Fruit fly (Drosophila melanogaster) whole organism, embryonic: Measurements from ENCODE around the gene CG12206.
A peak's percentile ranks its signal among the peaks of the same experiment; 100 is the strongest.

Source experiments
- B-H1 ChIP-seq: fragments of 200-800 bp; sonication (Bioruptor generic); IDR thresholded peaks from 3 replicates; pipeline ENCODE4 v1.3.6; 2022; ENCODE audit warnings: missing biosample characterization, missing genetic modification characterization
- Blimp-1 ChIP-seq: fragments of 200-800 bp; sonication (Bioruptor generic); optimal IDR thresholded peaks from 3 replicates; lab custom pipeline; 2018; ENCODE audit warnings: missing biosample characterization, missing genetic modification characterization, mild to moderate bottlenecking, moderate library complexity, missing genetic modification reagents
- CG10147 ChIP-seq: fragments of 200-800 bp; sonication (Bioruptor generic); optimal IDR thresholded peaks from 2 replicates; lab custom pipeline; 2019; ENCODE audit warnings: missing biosample characterization, mild to moderate bottlenecking, missing genetic modification characterization, moderate library complexity
- CG10366 ChIP-seq: fragments of 200-800 bp; sonication (Bioruptor generic); IDR thresholded peaks from 2 replicates; pipeline ENCODE4 v1.3.6; 2022; ENCODE audit warnings: missing biosample characterization, missing genetic modification characterization
- CG10565 ChIP-seq: fragments of 200-800 bp; sonication (Bioruptor generic); optimal IDR thresholded peaks from 3 replicates; lab custom pipeline; 2016; ENCODE audit warnings: missing biosample characterization, mild to moderate bottlenecking, missing genetic modification characterization
- CG11504 ChIP-seq: fragments of 200-800 bp; sonication (Bioruptor generic); optimal IDR thresholded peaks from 3 replicates; lab custom pipeline; 2019; ENCODE audit warnings: missing biosample characterization, mild to moderate bottlenecking, missing genetic modification characterization, moderate library complexity
- CG12744 ChIP-seq: fragments of 200-800 bp; sonication (Bioruptor generic); optimal IDR thresholded peaks from 2 replicates; lab custom pipeline; 2016; ENCODE audit warnings: missing biosample characterization, missing genetic modification characterization
- CG13123 ChIP-seq: fragments of 200-800 bp; sonication (Bioruptor generic); optimal IDR thresholded peaks from 2 replicates; lab custom pipeline; 2016; ENCODE audit warnings: missing biosample characterization, missing genetic modification characterization
- CG14860 ChIP-seq: fragments of 200-800 bp; sonication (Bioruptor generic); IDR thresholded peaks from 3 replicates; pipeline ENCODE4 v1.3.6; 2022; ENCODE audit warnings: missing biosample characterization, missing genetic modification characterization; ENCODE audit not compliant: partially characterized antibody
- CG15011 ChIP-seq: fragments of 200-800 bp; sonication (Bioruptor generic); optimal IDR thresholded peaks from 3 replicates; lab custom pipeline; 2018; ENCODE audit warnings: missing biosample characterization, mild to moderate bottlenecking, missing genetic modification characterization
- CG16779 ChIP-seq: fragments of 200-800 bp; sonication (Bioruptor generic); IDR thresholded peaks from 2 replicates; pipeline ENCODE4 v1.3.6; 2022; ENCODE audit warnings: missing biosample characterization, missing genetic modification characterization
- CG16815 ChIP-seq: fragments of 200-800 bp; sonication (Bioruptor generic); optimal IDR thresholded peaks from 3 replicates; lab custom pipeline; 2017; ENCODE audit warnings: missing biosample characterization, mild to moderate bottlenecking, missing genetic modification characterization
- CG17186 ChIP-seq: fragments of 200-800 bp; sonication (Bioruptor generic); optimal IDR thresholded peaks from 3 replicates; lab custom pipeline; 2017; ENCODE audit warnings: missing biosample characterization, missing genetic modification reagents, missing genetic modification characterization
- CG17802 ChIP-seq: fragments of 200-800 bp; sonication (Bioruptor generic); optimal IDR thresholded peaks from 2 replicates; lab custom pipeline; 2018; ENCODE audit warnings: missing biosample characterization, mild to moderate bottlenecking, missing genetic modification characterization, moderate library complexity
- CG18599 ChIP-seq: fragments of 200-800 bp; sonication (Bioruptor generic); optimal IDR thresholded peaks from 3 replicates; lab custom pipeline; 2017; ENCODE audit warnings: missing biosample characterization, missing genetic modification characterization, mild to moderate bottlenecking, moderate library complexity, missing genetic modification reagents
- CG2875 ChIP-seq: fragments of 200-800 bp; sonication (Bioruptor generic); optimal IDR thresholded peaks from 2 replicates; lab custom pipeline; 2017; ENCODE audit warnings: missing biosample characterization, mild to moderate bottlenecking, missing genetic modification characterization, missing genetic modification reagents
- CG3838 ChIP-seq: fragments of 200-800 bp; sonication (Bioruptor generic); optimal IDR thresholded peaks from 3 replicates; lab custom pipeline; 2016; ENCODE audit warnings: missing biosample characterization, missing genetic modification characterization
- CG4328 ChIP-seq: fragments of 200-800 bp; sonication (Bioruptor generic); optimal IDR thresholded peaks from 3 replicates; lab custom pipeline; 2017; ENCODE audit warnings: missing biosample characterization, missing genetic modification reagents, missing genetic modification characterization
- CG4617 ChIP-seq: fragments of 200-800 bp; sonication (Bioruptor generic); optimal IDR thresholded peaks from 3 replicates; lab custom pipeline; 2016; ENCODE audit warnings: missing biosample characterization, missing genetic modification characterization, borderline replicate concordance
- CG6254 ChIP-seq: fragments of 200-800 bp; sonication (Bioruptor generic); optimal IDR thresholded peaks from 3 replicates; lab custom pipeline; 2017; ENCODE audit warnings: mild to moderate bottlenecking, missing biosample characterization, missing genetic modification reagents, missing genetic modification characterization
- CG6654 ChIP-seq: fragments of 200-800 bp; sonication (Bioruptor generic); optimal IDR thresholded peaks from 2 replicates; lab custom pipeline; 2017; ENCODE audit warnings: missing biosample characterization, mild to moderate bottlenecking, missing genetic modification characterization
- CG6813 ChIP-seq: fragments of 200-800 bp; sonication (Bioruptor generic); optimal IDR thresholded peaks from 2 replicates; lab custom pipeline; 2017; ENCODE audit warnings: missing biosample characterization, missing genetic modification characterization, mild to moderate bottlenecking, moderate library complexity, missing genetic modification reagents
- CG8089 ChIP-seq: fragments of 200-800 bp; sonication (Bioruptor generic); optimal IDR thresholded peaks from 3 replicates; lab custom pipeline; 2016; ENCODE audit warnings: missing biosample characterization, missing genetic modification characterization
- CG8924 ChIP-seq: fragments of 200-800 bp; optimal IDR thresholded peaks from 3 replicates; lab custom pipeline; 2019; ENCODE audit warnings: missing biosample characterization, mild to moderate bottlenecking, missing genetic modification characterization, moderate library complexity
- D19B ChIP-seq: fragments of 200-800 bp; sonication (Bioruptor generic); optimal IDR thresholded peaks from 2 replicates; lab custom pipeline; 2017; ENCODE audit warnings: missing biosample characterization, mild to moderate bottlenecking, missing genetic modification characterization
- Dip2 ChIP-seq: fragments of 200-800 bp; sonication (Bioruptor generic); IDR thresholded peaks from 2 replicates; pipeline ENCODE4 v1.3.6; 2022; ENCODE audit warnings: missing biosample characterization, missing genetic modification characterization
- Dll ChIP-seq: fragments of 200-800 bp; sonication (Bioruptor generic); IDR thresholded peaks from 4 replicates; pipeline ENCODE4 v1.3.6; 2022; ENCODE audit warnings: missing biosample characterization, missing genetic modification characterization; ENCODE audit not compliant: partially characterized antibody
- GATAe ChIP-seq: fragments of 200-800 bp; sonication (Bioruptor generic); conservative IDR thresholded peaks from 2 replicates; pipeline ENCODE4 v1.3.6; 2022; ENCODE audit warnings: missing biosample characterization, missing genetic modification characterization
- HLH3B ChIP-seq: fragments of 200-800 bp; sonication (Bioruptor generic); IDR thresholded peaks from 2 replicates; pipeline ENCODE4 v1.3.6; 2022; ENCODE audit warnings: missing biosample characterization, missing genetic modification characterization
- HLHmδ ChIP-seq: fragments of 200-800 bp; sonication (Bioruptor generic); optimal IDR thresholded peaks from 2 replicates; lab custom pipeline; 2018; ENCODE audit warnings: missing biosample characterization, mild to moderate bottlenecking, missing genetic modification characterization, moderate library complexity
- Myb ChIP-seq: fragments of 200-800 bp; sonication (Bioruptor generic); optimal IDR thresholded peaks from 2 replicates; lab custom pipeline; 2016; ENCODE audit warnings: missing biosample characterization, missing genetic modification characterization
- Nf-YA ChIP-seq: fragments of 200-800 bp; sonication (Bioruptor generic); IDR thresholded peaks from 2 replicates; pipeline ENCODE4 v1.3.6; 2022; ENCODE audit warnings: missing biosample characterization, missing genetic modification characterization
- Nf-YB ChIP-seq: fragments of 200-800 bp; sonication (Bioruptor generic); optimal IDR thresholded peaks from 3 replicates; lab custom pipeline; 2019; ENCODE audit warnings: missing biosample characterization, mild to moderate bottlenecking, missing genetic modification characterization, moderate library complexity
- Scr ChIP-seq: fragments of 200-800 bp; sonication (Bioruptor generic); IDR thresholded peaks from 2 replicates; pipeline ENCODE4 v1.3.6; 2022; ENCODE audit warnings: missing biosample characterization, missing genetic modification characterization; ENCODE audit not compliant: partially characterized antibody
- Sin3A ChIP-seq: fragments of >200 bp; optimal IDR thresholded peaks from 2 replicates; lab custom pipeline; 2018
- Six4 ChIP-seq: fragments of 200-800 bp; sonication (Bioruptor generic); optimal IDR thresholded peaks from 2 replicates; lab custom pipeline; 2016; ENCODE audit warnings: missing biosample characterization, missing genetic modification characterization
- YL-1 ChIP-seq: fragments of 200-800 bp; sonication (Bioruptor generic); optimal IDR thresholded peaks from 3 replicates; lab custom pipeline; 2017; ENCODE audit warnings: missing biosample characterization, mild to moderate bottlenecking, missing genetic modification characterization
- ara ChIP-seq: fragments of 200-800 bp; sonication (Bioruptor generic); IDR thresholded peaks from 2 replicates; pipeline ENCODE4 v1.3.6; 2022; ENCODE audit warnings: missing biosample characterization, missing genetic modification characterization
- bowl ChIP-seq: fragments of 200-800 bp; sonication (Bioruptor generic); IDR thresholded peaks from 2 replicates; pipeline ENCODE4 v1.3.6; 2022; ENCODE audit warnings: missing biosample characterization, missing genetic modification characterization
- chif ChIP-seq, 2 experiments: fragments of 200-800 bp; sonication (Bioruptor generic); optimal IDR thresholded peaks; 3 replicates each; lab custom pipeline; 2016; ENCODE audit warnings: missing biosample characterization in 2 of 2, missing genetic modification characterization in 2 of 2
- chm ChIP-seq: fragments of 200-800 bp; sonication (Bioruptor generic); IDR thresholded peaks from 2 replicates; pipeline ENCODE4 v1.3.6; 2022; ENCODE audit warnings: missing biosample characterization, missing genetic modification characterization
- emc ChIP-seq: fragments of 200-800 bp; sonication (Bioruptor generic); optimal IDR thresholded peaks from 2 replicates; lab custom pipeline; 2016; ENCODE audit warnings: missing biosample characterization, missing genetic modification characterization
- fd102C ChIP-seq: fragments of 200-800 bp; sonication (Bioruptor generic); optimal IDR thresholded peaks from 2 replicates; lab custom pipeline; 2018; ENCODE audit warnings: missing biosample characterization, mild to moderate bottlenecking, missing genetic modification characterization, moderate library complexity
- gce ChIP-seq: fragments of 200-800 bp; sonication (Bioruptor generic); IDR thresholded peaks from 3 replicates; pipeline ENCODE4 v1.3.6; 2022; ENCODE audit warnings: missing biosample characterization, missing genetic modification characterization
- lbe ChIP-seq: fragments of 200-800 bp; sonication (Bioruptor generic); optimal IDR thresholded peaks from 2 replicates; lab custom pipeline; 2016; ENCODE audit warnings: missing biosample characterization, mild to moderate bottlenecking, missing genetic modification characterization
- pan ChIP-seq, 4 experiments: fragments of >200 bp in 3 of 4; fragments of 200-800 bp in 1 of 4; sonication (Bioruptor generic) in 1 of 4; optimal IDR thresholded peaks in 3 of 4; IDR thresholded peaks in 1 of 4; 2 replicates each; pipeline versions ENCODE4 v1.3.6 to Lab custom; 2017 to 2022; ENCODE audit warnings: missing biosample characterization in 2 of 4, missing genetic modification characterization in 2 of 4, mixed read lengths in 1 of 4
- pb ChIP-seq: fragments of 200-800 bp; sonication (Bioruptor generic); optimal IDR thresholded peaks from 3 replicates; lab custom pipeline; 2016; ENCODE audit warnings: missing biosample characterization, missing genetic modification characterization
- stc ChIP-seq: fragments of 200-800 bp; sonication (Bioruptor generic); IDR thresholded peaks from 2 replicates; pipeline ENCODE4 v1.3.6; 2022; ENCODE audit warnings: missing biosample characterization, missing genetic modification characterization
- toy ChIP-seq: fragments of 200-800 bp; sonication (Bioruptor generic); IDR thresholded peaks from 2 replicates; pipeline ENCODE4 v1.3.6; 2022; ENCODE audit warnings: missing biosample characterization, missing genetic modification characterization
- z ChIP-seq: fragments of 200-800 bp; sonication (Bioruptor generic); IDR thresholded peaks from 3 replicates; pipeline ENCODE4 v1.3.6; 2022; ENCODE audit warnings: missing biosample characterization, missing genetic modification characterization

The CG12206 gene

DNA sequence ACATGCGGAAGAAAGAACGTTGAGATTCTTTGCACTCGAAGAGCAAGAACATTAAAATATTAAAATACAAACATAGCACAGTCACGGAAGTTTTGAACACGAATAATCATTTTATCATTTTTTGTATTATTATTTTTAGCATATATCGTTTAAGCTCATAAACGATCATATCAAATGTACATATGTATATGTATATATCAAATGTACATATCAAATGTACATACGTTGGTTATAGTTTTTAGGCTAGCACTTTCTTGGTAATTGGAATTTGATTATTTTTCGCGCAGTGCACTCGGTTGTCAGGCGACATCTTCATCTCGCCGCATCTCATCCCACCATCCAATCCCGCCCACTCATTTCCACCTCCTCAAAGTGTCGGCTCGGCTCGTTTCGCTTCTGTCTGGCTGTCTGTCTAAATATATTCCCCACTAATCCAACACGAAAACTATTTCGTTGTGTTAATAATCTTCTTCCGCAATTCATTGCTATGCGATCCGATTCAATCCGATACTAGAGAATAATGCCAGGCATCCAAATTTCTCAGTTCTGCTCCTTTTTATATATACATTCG, 18.8 kb downstream of the CG12206 start (continued):
- TF ChIP-seq chif (GFP tag; optimal IDR thresholded peaks at IDR 0.05; lab: Kevin White, UChicago) (no peak), Sin3A (lab: Kevin White, UChicago) (no peak), CG6254 (GFP tag; lab: Kevin White, UChicago) (peak; percentile 12), z (GFP tag; lab: Robert Waterston, UW) (no peak), CG10147 (GFP tag; lab: Kevin White, UChicago) (no peak), CG8089 (GFP tag; lab: Kevin White, UChicago) (no peak), Nf-YB (no peak), D19B (GFP tag; lab: Kevin White, UChicago) (no peak), Myb (no peak), Dip2 (GFP tag; lab: Robert Waterston, UW) (no peak), CG12744 (GFP tag; lab: Kevin White, UChicago) (no peak), CG2875 (peak; percentile 28), pan (optimal IDR thresholded peaks at IDR 0.05; lab: Kevin White, UChicago) (no peak), pan (GFP tag; optimal IDR thresholded peaks at IDR 0.05 in 1 of 2, IDR thresholded peaks at IDR 0.05 in 1 of 2) (no peak), Scr (GFP tag; lab: Robert Waterston, UW) (no peak), chm (no peak), CG10565 (no peak), CG17802 (tag; lab: Kevin White, UChicago) (no peak), CG8924 (peak; percentile 58), CG16815 (GFP tag; lab: Kevin White, UChicago) (no peak), lbe (GFP tag; lab: Kevin White, UChicago) (no peak), ara (GFP tag; lab: Robert Waterston, UW) (no peak), HLHmδ (no peak), gce (GFP tag; lab: Robert Waterston, UW) (no peak), Blimp-1 (GFP tag; lab: Kevin White, UChicago) (peak; percentile 64), Nf-YA (GFP tag; lab: Robert Waterston, UW) (no peak), emc (GFP tag; lab: Kevin White, UChicago) (no peak), fd102C (no peak), CG11504 (tag; lab: Kevin White, UChicago) (peak; percentile 64), CG4617 (GFP tag; lab: Kevin White, UChicago) (no peak), CG18599 (GFP tag; lab: Kevin White, UChicago) (peak; percentile 27), CG16779 (GFP tag; lab: Robert Waterston, UW) (no peak), YL-1 (GFP tag; lab: Kevin White, UChicago) (no peak), CG13123 (GFP tag; lab: Kevin White, UChicago) (no peak), stc (GFP tag; lab: Robert Waterston, UW) (peak; percentile 41; the same call in 1 of the 2 replicates), GATAe (GFP tag; lab: Robert Waterston, UW) (no peak), CG15011 (no peak), CG17186 (GFP tag; lab: Kevin White, UChicago) (no peak), CG3838 (GFP tag; lab: Kevin White, UChicago) (no peak), CG6654 (GFP tag; lab: Kevin White, UChicago) (peak; percentile 37), toy (GFP tag; lab: Robert Waterston, UW) (no peak), bowl (GFP tag; lab: Robert Waterston, UW) (no peak), CG14860 (GFP tag; lab: Robert Waterston, UW) (no peak), CG4328 (GFP tag; lab: Kevin White, UChicago) (no peak), pb (GFP tag; lab: Kevin White, UChicago) (no peak), HLH3B (GFP tag; lab: Robert Waterston, UW) (0 out of 2 replicates have a peak, but pooled peaks have one; percentile 19), CG6813 (GFP tag; lab: Kevin White, UChicago) (peak; percentile 24), Dll (GFP tag; lab: Robert Waterston, UW) (no peak), B-H1 (GFP tag; lab: Robert Waterston, UW) (no peak), CG10366 (peak; percentile 14; the same call in 1 of the 2 replicates), Six4 (GFP tag; lab: Kevin White, UChicago) (peak; percentile 32)
